Fruit fly (Drosophila melanogaster) whole organism: ENCODE measurements around the gene CG14050.

Experiments used
- CG8478 ChIP-seq: fragments of >200 bp; optimal IDR thresholded peaks from 2 replicates; lab custom pipeline; 2018; ENCODE audit warnings: inconsistent platforms
- pan ChIP-seq: fragments of >200 bp; optimal IDR thresholded peaks from 2 replicates; lab custom pipeline; 2017

- TF ChIP-seq CG8478 (no peak), pan (lab: Kevin White, UChicago) (no peak)
These were observed 23.7 kb upstream of the CG14050 start for dm6 chrX:2349510-2350227.
